Worm (Caenorhabditis elegans) whole organism, L1 larva: ENCODE results near the gene acs-12.
A peak's percentile ranks its signal among the peaks of the same experiment; 100 is the strongest.

ENCODE experiments used
- C04F5.9 ChIP-seq: sonication (generic microtip); optimal IDR thresholded peaks from 2 replicates; lab custom pipeline; 2016; ENCODE audit warnings: missing genetic modification characterization, missing compliant biosample characterization
- C16A3.4 ChIP-seq: fragments of 150-350 bp; optimal IDR thresholded peaks from 2 replicates; lab custom pipeline; 2014; ENCODE audit warnings: missing biosample characterization, missing genetic modification characterization
- aha-1 ChIP-seq: fragments of 150-350 bp; optimal IDR thresholded peaks from 2 replicates; lab custom pipeline; 2014; ENCODE audit warnings: missing biosample characterization, missing genetic modification characterization
- ceh-63 ChIP-seq: fragments of 200-800 bp; sonication (Bioruptor generic); optimal IDR thresholded peaks from 2 replicates; lab custom pipeline; 2018; ENCODE audit warnings: mild to moderate bottlenecking, missing genetic modification characterization, missing compliant biosample characterization
- ceh-8 ChIP-seq: fragments of 200-800 bp; sonication (Bioruptor generic); optimal IDR thresholded peaks from 2 replicates; lab custom pipeline; 2018; ENCODE audit warnings: mild to moderate bottlenecking, missing genetic modification characterization, moderate library complexity, missing compliant biosample characterization
- ceh-82 ChIP-seq, 3 experiments: fragments of 150-350 bp in 1 of 3; sonication (generic microtip) in 2 of 3; optimal IDR thresholded peaks; 2 replicates each; lab custom pipeline; 2014 to 2017; ENCODE audit warnings: missing biosample characterization in 3 of 3, missing genetic modification characterization in 3 of 3
- ceh-90 ChIP-seq: sonication (generic microtip); optimal IDR thresholded peaks from 2 replicates; lab custom pipeline; 2016; ENCODE audit warnings: missing genetic modification characterization, missing compliant biosample characterization
- ces-1 ChIP-seq: fragments of 150-350 bp; optimal IDR thresholded peaks from 2 replicates; lab custom pipeline; 2014; ENCODE audit warnings: missing biosample characterization, missing genetic modification reagents, missing genetic modification characterization
- efl-3 ChIP-seq: fragments of 200-800 bp; sonication (Bioruptor generic); optimal IDR thresholded peaks from 2 replicates; lab custom pipeline; 2018; ENCODE audit warnings: mild to moderate bottlenecking, missing genetic modification characterization, missing compliant biosample characterization
- egl-13 ChIP-seq: sonication (generic microtip); optimal IDR thresholded peaks from 2 replicates; lab custom pipeline; 2016; ENCODE audit warnings: missing genotype, missing genetic modification reagents, missing genetic modification characterization, missing compliant biosample characterization
- egl-27 ChIP-seq, 2 experiments: fragments of 150-350 bp in 1 of 2; sonication (generic microtip); optimal IDR thresholded peaks; 3 replicates each; lab custom pipeline; 2017 to 2018; ENCODE audit warnings: missing biosample characterization in 2 of 2, missing genetic modification characterization in 2 of 2, missing genetic modification reagents in 2 of 2
- elt-2 ChIP-seq: sonication (generic microtip); optimal IDR thresholded peaks from 2 replicates; lab custom pipeline; 2016; ENCODE audit warnings: missing genetic modification characterization, mild to moderate bottlenecking, inconsistent platforms, missing compliant biosample characterization, missing genetic modification reagents
- elt-3 ChIP-seq, 6 experiments: fragments of 150-350 bp in 1 of 6; sonication (generic microtip); optimal IDR thresholded peaks; 2 replicates each; lab custom pipeline; 2017 to 2018; ENCODE audit warnings: missing biosample characterization in 6 of 6, missing genetic modification characterization in 6 of 6, inconsistent platforms in 1 of 6
- ets-5 ChIP-seq: fragments of 200-800 bp; sonication (Bioruptor generic); IDR thresholded peaks from 2 replicates; pipeline ENCODE4 v1.3.6; 2022; ENCODE audit warnings: missing genetic modification characterization, missing compliant biosample characterization
- fkh-8 ChIP-seq: sonication (generic microtip); optimal IDR thresholded peaks from 2 replicates; lab custom pipeline; 2016; ENCODE audit warnings: mild to moderate bottlenecking, missing genetic modification characterization, missing compliant biosample characterization
- grh-1 ChIP-seq: fragments of 200-800 bp; sonication (Bioruptor generic); IDR thresholded peaks from 2 replicates; pipeline ENCODE4 v1.3.6; 2022; ENCODE audit warnings: missing genetic modification reagents, missing genetic modification characterization, missing compliant biosample characterization
- hpl-2 ChIP-seq: fragments of 150-350 bp; optimal IDR thresholded peaks from 2 replicates; lab custom pipeline; 2014; ENCODE audit warnings: missing biosample characterization, missing genetic modification reagents, missing genetic modification characterization
- isw-1 ChIP-seq: fragments of 200-800 bp; sonication (Bioruptor generic); IDR thresholded peaks from 2 replicates; pipeline ENCODE4 v1.3.6; 2022; ENCODE audit warnings: missing genetic modification characterization, missing compliant biosample characterization
- lin-14 ChIP-seq: fragments of 200-800 bp; sonication (Bioruptor generic); optimal IDR thresholded peaks from 2 replicates; lab custom pipeline; 2018; ENCODE audit warnings: mild to moderate bottlenecking, missing genetic modification characterization, moderate library complexity, missing compliant biosample characterization
- lin-35 ChIP-seq, 2 experiments: fragments of 150-350 bp; optimal IDR thresholded peaks; 2 replicates each; lab custom pipeline; 2014; ENCODE audit warnings: missing biosample characterization in 2 of 2, missing genetic modification characterization in 2 of 2, missing genetic modification reagents in 2 of 2
- lin-39 ChIP-seq: fragments of 150-350 bp; optimal IDR thresholded peaks from 2 replicates; lab custom pipeline; 2014; ENCODE audit warnings: missing biosample characterization, missing genetic modification reagents, missing genetic modification characterization
- lsy-2 ChIP-seq, 2 experiments: fragments of 150-350 bp; optimal IDR thresholded peaks; 2 replicates each; lab custom pipeline; 2014; ENCODE audit warnings: missing biosample characterization in 2 of 2, missing genetic modification characterization in 2 of 2
- mdl-1 ChIP-seq, 2 experiments: fragments of 150-350 bp; optimal IDR thresholded peaks; 2 replicates each; lab custom pipeline; 2014 to 2017; ENCODE audit warnings: missing biosample characterization in 2 of 2, missing genetic modification characterization in 2 of 2, inconsistent platforms in 1 of 2
- mef-2 ChIP-seq: fragments of 150-350 bp; optimal IDR thresholded peaks from 2 replicates; lab custom pipeline; 2014; ENCODE audit warnings: missing biosample characterization, missing genetic modification characterization
- mep-1 ChIP-seq: fragments of 150-350 bp; optimal IDR thresholded peaks from 2 replicates; lab custom pipeline; 2014; ENCODE audit warnings: missing biosample characterization, missing genetic modification characterization
- nhr-11 ChIP-seq: fragments of 150-350 bp; optimal IDR thresholded peaks from 2 replicates; lab custom pipeline; 2014; ENCODE audit warnings: missing biosample characterization, missing genetic modification characterization
- nhr-12 ChIP-seq: sonication (generic microtip); optimal IDR thresholded peaks from 2 replicates; lab custom pipeline; 2017; ENCODE audit warnings: missing biosample characterization, missing genetic modification characterization
- nhr-19 ChIP-seq: fragments of 200-800 bp; sonication (Bioruptor generic); conservative IDR thresholded peaks from 2 replicates; pipeline ENCODE4 v1.3.6; 2022; ENCODE audit warnings: missing genetic modification characterization, missing compliant biosample characterization
- nhr-20 ChIP-seq: sonication (generic microtip); optimal IDR thresholded peaks from 2 replicates; lab custom pipeline; 2016; ENCODE audit warnings: mild to moderate bottlenecking, missing genetic modification characterization, missing compliant biosample characterization
- nhr-71 ChIP-seq: sonication (generic microtip); optimal IDR thresholded peaks from 2 replicates; lab custom pipeline; 2016; ENCODE audit warnings: mild to moderate bottlenecking, missing genetic modification characterization, moderate library complexity, missing compliant biosample characterization
- nhr-76 ChIP-seq: sonication (generic microtip); optimal IDR thresholded peaks from 2 replicates; lab custom pipeline; 2017; ENCODE audit warnings: missing biosample characterization, missing genetic modification characterization
- nhr-85 ChIP-seq: sonication (generic microtip); peaks from one replicate; lab custom pipeline; 2016; ENCODE audit warnings: missing genetic modification characterization, inconsistent platforms, missing compliant biosample characterization
- nhr-90 ChIP-seq: sonication (generic microtip); optimal IDR thresholded peaks from 2 replicates; lab custom pipeline; 2016; ENCODE audit warnings: mild to moderate bottlenecking, missing genetic modification characterization, missing compliant biosample characterization; ENCODE audit not compliant: poor library complexity
- pag-3 ChIP-seq: sonication (generic microtip); optimal IDR thresholded peaks from 2 replicates; lab custom pipeline; 2017; ENCODE audit warnings: missing genetic modification characterization, mild to moderate bottlenecking, missing compliant biosample characterization, antibody characterized with exemption, borderline replicate concordance; ENCODE audit not compliant: insufficient read depth
- rnt-1 ChIP-seq: sonication (generic microtip); optimal IDR thresholded peaks from 2 replicates; lab custom pipeline; 2016; ENCODE audit warnings: mild to moderate bottlenecking, missing genetic modification characterization, moderate library complexity, missing compliant biosample characterization
- snu-23 ChIP-seq: sonication (generic microtip); optimal IDR thresholded peaks from 2 replicates; lab custom pipeline; 2016; ENCODE audit warnings: missing genetic modification characterization, missing compliant biosample characterization
- sptf-1 ChIP-seq: fragments of 150-350 bp; optimal IDR thresholded peaks from 2 replicates; lab custom pipeline; 2014; ENCODE audit warnings: missing biosample characterization, missing genetic modification characterization
- sup-37 ChIP-seq: fragments of 200-800 bp; sonication (Bioruptor generic); optimal IDR thresholded peaks from 2 replicates; lab custom pipeline; 2018; ENCODE audit warnings: mild to moderate bottlenecking, missing genetic modification characterization, missing compliant biosample characterization
- tbx-2 ChIP-seq: sonication (generic microtip); optimal IDR thresholded peaks from 2 replicates; lab custom pipeline; 2016; ENCODE audit warnings: missing genetic modification characterization, missing compliant biosample characterization
- tlp-1 ChIP-seq: fragments of 150-350 bp; optimal IDR thresholded peaks from 2 replicates; lab custom pipeline; 2014; ENCODE audit warnings: missing biosample characterization, missing genetic modification characterization
- unc-130 ChIP-seq: fragments of 150-350 bp; optimal IDR thresholded peaks from 2 replicates; lab custom pipeline; 2017; ENCODE audit warnings: missing biosample characterization, missing genetic modification characterization, inconsistent platforms
- xbp-1 ChIP-seq: sonication (generic microtip); optimal IDR thresholded peaks from 2 replicates; lab custom pipeline; 2016; ENCODE audit warnings: missing genetic modification characterization, missing compliant biosample characterization
- zip-4 ChIP-seq: fragments of 200-800 bp; sonication (Bioruptor generic); optimal IDR thresholded peaks from 2 replicates; lab custom pipeline; 2018; ENCODE audit warnings: mild to moderate bottlenecking, missing genetic modification characterization, moderate library complexity, missing compliant biosample characterization
- ztf-4 ChIP-seq: fragments of 150-350 bp; optimal IDR thresholded peaks from 2 replicates; lab custom pipeline; 2014; ENCODE audit warnings: missing biosample characterization, missing genetic modification characterization

acs-12 gene

DNA sequence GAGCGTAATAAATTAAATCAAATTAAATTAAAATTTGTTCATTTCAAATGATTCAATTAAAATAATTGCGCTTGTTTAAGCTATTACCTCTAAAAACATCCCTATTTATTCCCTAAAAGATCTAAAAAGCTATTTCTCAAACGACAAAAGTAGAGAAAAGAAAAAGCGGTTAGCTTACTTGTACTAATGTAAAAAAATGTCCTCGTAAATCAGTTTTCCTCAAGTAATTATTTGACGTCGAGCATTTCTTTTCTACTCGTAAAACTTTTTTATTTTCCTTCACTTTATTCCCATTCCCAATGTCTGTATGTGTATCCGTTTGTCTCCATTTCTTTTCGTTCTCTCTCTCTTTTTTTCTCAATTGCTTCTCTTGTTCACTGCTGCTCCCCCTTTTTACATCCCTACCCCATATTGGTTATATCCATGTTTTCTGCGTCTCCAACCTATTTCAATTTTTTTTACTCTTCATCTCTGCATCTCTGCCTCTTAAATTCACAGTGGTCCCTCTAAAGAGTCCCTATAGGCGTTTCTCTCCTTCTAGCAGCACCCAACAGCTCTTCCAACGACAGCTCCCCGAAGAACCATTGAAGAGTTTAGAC, 24.8 kb upstream of the acs-12 start, which contains the start of gene unc-80 (continued):
- TF ChIP-seq grh-1 (GFP tag; lab: Robert Waterston, UW): no peak
- peak; percentile 17 for TF ChIP-seq xbp-1 (tag; lab: Kevin White, UChicago)
- no peak for TF ChIP-seq pag-3
- TF ChIP-seq tlp-1 (tag; lab: Kevin White, UChicago): no peak
- peak; percentile 23 to 53 (median 31) for TF ChIP-seq ceh-82 (tag; optimal IDR thresholded peaks at IDR 0.05; lab: Kevin White, UChicago)
- TF ChIP-seq ces-1 (GFP tag; lab: Kevin White, UChicago): no peak
- no peak for TF ChIP-seq nhr-11 (tag; lab: Kevin White, UChicago)
- no peak for TF ChIP-seq nhr-90 (tag; lab: Kevin White, UChicago)
- no peak for TF ChIP-seq elt-2 (tag; lab: Kevin White, UChicago)
- TF ChIP-seq egl-13 (tag; lab: Kevin White, UChicago): no peak
- no peak for TF ChIP-seq ceh-8 (GFP tag; lab: Kevin White, UChicago)
- TF ChIP-seq unc-130 (tag; lab: Kevin White, UChicago): peak; percentile 19
- peak; percentile 56 for TF ChIP-seq tbx-2 (tag; lab: Kevin White, UChicago)
- no peak for TF ChIP-seq mef-2
- no peak for TF ChIP-seq nhr-20 (tag; lab: Kevin White, UChicago)
- no peak for TF ChIP-seq hpl-2 (GFP tag; lab: Kevin White, UChicago)
- TF ChIP-seq egl-27 (tag; optimal IDR thresholded peaks at IDR 0.05; lab: Kevin White, UChicago): no peak
- TF ChIP-seq, all 84 proteins: peak for 27

- no peak for TF ChIP-seq nhr-90 (tag; lab: Kevin White, UChicago)
- no peak for TF ChIP-seq mef-2
- TF ChIP-seq aha-1 (tag; lab: Kevin White, UChicago): no peak
- no peak for TF ChIP-seq nhr-19
- no peak for TF ChIP-seq egl-13 (tag; lab: Kevin White, UChicago)
- no peak for TF ChIP-seq elt-3 (tag; optimal IDR thresholded peaks at IDR 0.05; lab: Kevin White, UChicago)
- TF ChIP-seq C04F5.9 (tag; lab: Kevin White, UChicago): no peak
- TF ChIP-seq ztf-4 (tag; lab: Kevin White, UChicago): no peak
- TF ChIP-seq rnt-1: no peak
- TF ChIP-seq xbp-1 (tag; lab: Kevin White, UChicago): no peak
- TF ChIP-seq mdl-1 (tag; optimal IDR thresholded peaks at IDR 0.05; lab: Kevin White, UChicago): no peak
- TF ChIP-seq lin-14: no peak
- no peak for TF ChIP-seq isw-1 (GFP tag; lab: Robert Waterston, UW)
- no peak for TF ChIP-seq nhr-12
- TF ChIP-seq efl-3 (GFP tag; lab: Kevin White, UChicago): no peak
- no peak for TF ChIP-seq sup-37 (GFP tag; lab: Kevin White, UChicago)
- no peak for TF ChIP-seq unc-130 (tag; lab: Kevin White, UChicago)
- no peak for TF ChIP-seq ets-5 (GFP tag; lab: Robert Waterston, UW)
- TF ChIP-seq ceh-90: no peak
- TF ChIP-seq lsy-2 (tag; optimal IDR thresholded peaks at IDR 0.05; lab: Kevin White, UChicago): no peak
Observed at ce11 chrV:20891871-20892270, 12.1 kb upstream of the acs-12 start.

- TF ChIP-seq nhr-71 (peak; percentile 8), mep-1 (tag; lab: Kevin White, UChicago) (peak; percentile 52), nhr-90 (tag; lab: Kevin White, UChicago) (peak; percentile 5), nhr-85 (tag; lab: Kevin White, UChicago) (peak; percentile 77), zip-4 (no peak), tbx-2 (tag; lab: Kevin White, UChicago) (peak; percentile 14), fkh-8 (no peak), C16A3.4 (tag; lab: Kevin White, UChicago) (peak; percentile 41), ceh-63 (no peak), elt-2 (tag; lab: Kevin White, UChicago) (peak; percentile 66), rnt-1 (peak; percentile 45), nhr-76 (tag; lab: Kevin White, UChicago) (no peak), snu-23 (GFP tag; lab: Kevin White, UChicago) (peak; percentile 58), sptf-1 (tag; lab: Kevin White, UChicago) (no peak), lsy-2 (tag; optimal IDR thresholded peaks at IDR 0.05; lab: Kevin White, UChicago) (peak; percentile 12 to 62), lin-39 (tag; lab: Kevin White, UChicago) (peak; percentile 13), lin-35 (GFP tag; optimal IDR thresholded peaks at IDR 0.05; lab: Kevin White, UChicago) (peak in 1 of 2 experiments; percentile 32), nhr-20 (tag; lab: Kevin White, UChicago) (peak; percentile 36), elt-3 (tag; optimal IDR thresholded peaks at IDR 0.05; lab: Kevin White, UChicago) (peak in 1 of 6 experiments; percentile 29)
Observed at ce11 chrV:20903167-20904093, 539 bp upstream of the acs-12 start, which contains the start of gene amx-3. TSS of gene amx-3 (minus strand) at chrV:20903714.
